Worm (Caenorhabditis elegans) whole organism, midembryonic: ENCODE results near the gene D2096.7.
A peak's percentile ranks its signal among the peaks of the same experiment; 100 is the strongest.

Experiments
- T22C8.4 ChIP-seq: fragments of 200-800 bp; sonication (Bioruptor generic); IDR thresholded peaks from 2 replicates; pipeline ENCODE4 v1.3.6; 2022; ENCODE audit warnings: missing genetic modification characterization, missing compliant biosample characterization
- cog-1 ChIP-seq: sonication (generic microtip); optimal IDR thresholded peaks from 2 replicates; lab custom pipeline; 2016; ENCODE audit warnings: missing genetic modification characterization, missing compliant biosample characterization
- flt-1 ChIP-seq: fragments of 200-800 bp; sonication (Bioruptor generic); IDR thresholded peaks from 2 replicates; pipeline ENCODE4 v1.3.6; 2022; ENCODE audit warnings: missing genetic modification characterization, missing compliant biosample characterization
- klf-2 ChIP-seq: fragments of 200-800 bp; sonication (Bioruptor generic); conservative IDR thresholded peaks from 2 replicates; pipeline ENCODE4 v1.3.6; 2022; ENCODE audit warnings: missing genetic modification reagents, missing genetic modification characterization, missing compliant biosample characterization
- med-1 ChIP-seq: sonication (generic microtip); optimal IDR thresholded peaks from 2 replicates; lab custom pipeline; 2017; ENCODE audit warnings: missing genetic modification characterization, mild to moderate bottlenecking, missing compliant biosample characterization, antibody characterized with exemption, missing genetic modification reagents; ENCODE audit not compliant: insufficient read depth
- ref-1 ChIP-seq: fragments of 200-800 bp; sonication (Bioruptor generic); conservative IDR thresholded peaks from 2 replicates; pipeline ENCODE4 v1.3.6; 2022; ENCODE audit warnings: missing genetic modification reagents, missing genetic modification characterization, missing compliant biosample characterization
- tab-1 ChIP-seq: fragments of 200-800 bp; sonication (Bioruptor generic); IDR thresholded peaks from 2 replicates; pipeline ENCODE4 v1.3.6; 2022; ENCODE audit warnings: missing genetic modification characterization, missing compliant biosample characterization
- ztf-23 ChIP-seq: fragments of 200-800 bp; sonication (Bioruptor generic); IDR thresholded peaks from 2 replicates; pipeline ENCODE4 v1.3.6; 2022; ENCODE audit warnings: missing genetic modification reagents, missing genetic modification characterization, missing compliant biosample characterization
- ztf-29 ChIP-seq: fragments of 200-800 bp; sonication (Bioruptor generic); IDR thresholded peaks from 2 replicates; pipeline ENCODE4 v1.3.6; 2022; ENCODE audit warnings: missing genetic modification reagents, missing genetic modification characterization, missing compliant biosample characterization

D2096.7 gene

ce11 chrIV:8384737-8385136, 7.3 kb upstream of the D2096.7 start:
- TF ChIP-seq tab-1 (GFP tag; lab: Robert Waterston, UW), result no peak
- TF ChIP-seq flt-1, result no peak
- no peak for TF ChIP-seq klf-2 (GFP tag; lab: Robert Waterston, UW)
- no peak for TF ChIP-seq ztf-23
- no peak for TF ChIP-seq T22C8.4 (GFP tag; lab: Robert Waterston, UW)
- no peak for TF ChIP-seq cog-1 (tag; lab: Kevin White, UChicago)
- TF ChIP-seq ref-1 (GFP tag; lab: Robert Waterston, UW), result no peak
- no peak for TF ChIP-seq med-1 (GFP tag; lab: Kevin White, UChicago)
- no peak for TF ChIP-seq ztf-29 (GFP tag; lab: Robert Waterston, UW)

- TF ChIP-seq ztf-29 (GFP tag; lab: Robert Waterston, UW), result no peak
- TF ChIP-seq T22C8.4 (GFP tag; lab: Robert Waterston, UW), result no peak
- no peak for TF ChIP-seq med-1 (GFP tag; lab: Kevin White, UChicago)
- TF ChIP-seq ztf-23, result no peak
These were observed 5.3 kb upstream of the D2096.7 start, which contains the start of gene D2096.9 for ce11 chrIV:8382695-8383094. Gene D2096.9 (minus strand): TSS chrIV:8382795.

- TF ChIP-seq klf-2 (GFP tag; lab: Robert Waterston, UW) (no peak), T22C8.4 (GFP tag; lab: Robert Waterston, UW) (no peak), med-1 (GFP tag; lab: Kevin White, UChicago) (no peak), ref-1 (GFP tag; lab: Robert Waterston, UW) (no peak), flt-1 (no peak), cog-1 (tag; lab: Kevin White, UChicago) (no peak), tab-1 (GFP tag; lab: Robert Waterston, UW) (no peak), ztf-23 (no peak), ztf-29 (GFP tag; lab: Robert Waterston, UW) (no peak)
These were observed 2.9 kb upstream of the D2096.7 start for ce11 chrIV:8380266-8380850.

- no peak for TF ChIP-seq tab-1 (GFP tag; lab: Robert Waterston, UW)
- no peak for TF ChIP-seq cog-1 (tag; lab: Kevin White, UChicago)
- TF ChIP-seq flt-1, result no peak
- no peak for TF ChIP-seq ref-1 (GFP tag; lab: Robert Waterston, UW)
- no peak for TF ChIP-seq ztf-29 (GFP tag; lab: Robert Waterston, UW)
- TF ChIP-seq med-1 (GFP tag; lab: Kevin White, UChicago), result no peak
- no peak for TF ChIP-seq ztf-23
- no peak for TF ChIP-seq T22C8.4 (GFP tag; lab: Robert Waterston, UW)
- no peak for TF ChIP-seq klf-2 (GFP tag; lab: Robert Waterston, UW)
These were observed 2.3 kb upstream of the D2096.7 start, which contains the start of gene praf-3 for ce11 chrIV:8379683-8380082. Gene praf-3 (plus strand): TSS chrIV:8379983.

- peak; percentile 36 for TF ChIP-seq cog-1 (tag; lab: Kevin White, UChicago)
- no peak for TF ChIP-seq T22C8.4 (GFP tag; lab: Robert Waterston, UW)
- TF ChIP-seq flt-1, result no peak
- no peak for TF ChIP-seq ztf-23
These were observed 1.8 kb upstream of the D2096.7 start, which contains the start of gene nap-1 for ce11 chrIV:8379278-8379677. Gene nap-1 (minus strand): TSS chrIV:8379319.

ce11 chrIV:8378280-8378679, 850 bp upstream of the D2096.7 start:
- TF ChIP-seq T22C8.4 (GFP tag; lab: Robert Waterston, UW), result no peak
- TF ChIP-seq ztf-29 (GFP tag; lab: Robert Waterston, UW), result no peak
- TF ChIP-seq flt-1, result no peak
- TF ChIP-seq med-1 (GFP tag; lab: Kevin White, UChicago), result no peak
- no peak for TF ChIP-seq klf-2 (GFP tag; lab: Robert Waterston, UW)
- no peak for TF ChIP-seq tab-1 (GFP tag; lab: Robert Waterston, UW)
- no peak for TF ChIP-seq ref-1 (GFP tag; lab: Robert Waterston, UW)
- TF ChIP-seq ztf-23, result no peak
- TF ChIP-seq cog-1 (tag; lab: Kevin White, UChicago), result no peak

- TF ChIP-seq cog-1 (tag; lab: Kevin White, UChicago) (no peak), flt-1 (no peak)
These were observed 507 bp downstream of the D2096.7 start for ce11 chrIV:8376923-8377322.

ce11 chrIV:8375381-8375780, 2.0 kb downstream of the D2096.7 start:
- TF ChIP-seq T22C8.4 (GFP tag; lab: Robert Waterston, UW) (peak; percentile 83), ref-1 (GFP tag; lab: Robert Waterston, UW) (peak; percentile 78), flt-1 (peak; percentile 96), ztf-29 (GFP tag; lab: Robert Waterston, UW) (peak; percentile 81; the same call in 1 of the 2 replicates), tab-1 (GFP tag; lab: Robert Waterston, UW) (peak; percentile 95), klf-2 (GFP tag; lab: Robert Waterston, UW) (0 out of 2 replicates have a peak, but pooled peaks have one; percentile 53), ztf-23 (peak; percentile 93), med-1 (GFP tag; lab: Kevin White, UChicago) (peak; percentile 57), cog-1 (tag; lab: Kevin White, UChicago) (peak; percentile 89)

- TF ChIP-seq ztf-29 (GFP tag; lab: Robert Waterston, UW), result no peak
- no peak for TF ChIP-seq cog-1 (tag; lab: Kevin White, UChicago)
- TF ChIP-seq tab-1 (GFP tag; lab: Robert Waterston, UW), result no peak
- TF ChIP-seq med-1 (GFP tag; lab: Kevin White, UChicago), result no peak
- no peak for TF ChIP-seq T22C8.4 (GFP tag; lab: Robert Waterston, UW)
- no peak for TF ChIP-seq ref-1 (GFP tag; lab: Robert Waterston, UW)
- TF ChIP-seq ztf-23, result no peak
- TF ChIP-seq flt-1, result no peak
- no peak for TF ChIP-seq klf-2 (GFP tag; lab: Robert Waterston, UW)
These were observed 8.3 kb downstream of the D2096.7 start, which contains the start of gene D2096.6 for ce11 chrIV:8369135-8369534. Gene D2096.6 (minus strand): TSS chrIV:8369235.

ce11 chrIV:8367887-8368286, 9.5 kb downstream of the D2096.7 start:
- TF ChIP-seq cog-1 (tag; lab: Kevin White, UChicago) (no peak), ref-1 (GFP tag; lab: Robert Waterston, UW) (no peak), ztf-29 (GFP tag; lab: Robert Waterston, UW) (no peak), ztf-23 (no peak)
